Fruit fly (Drosophila melanogaster) whole organism, pupa: ENCODE data around the gene CG32428.

ENCODE experiments used
- CG12605 ChIP-seq: fragments of 200-800 bp; sonication (Bioruptor generic); IDR thresholded peaks from 2 replicates; pipeline ENCODE4 v1.3.6; 2022; ENCODE audit warnings: missing biosample characterization, missing genetic modification characterization
- CG14655 ChIP-seq: fragments of 200-800 bp; sonication (Bioruptor generic); optimal IDR thresholded peaks from 3 replicates; lab custom pipeline; 2017; ENCODE audit warnings: mild to moderate bottlenecking, missing biosample characterization, missing genetic modification reagents, missing genetic modification characterization
- CG32121 ChIP-seq: fragments of 200-800 bp; sonication (Bioruptor generic); IDR thresholded peaks from 2 replicates; pipeline ENCODE4 v1.3.6; 2022; ENCODE audit warnings: missing biosample characterization, missing genetic modification characterization
- CG8301 ChIP-seq: fragments of 200-800 bp; sonication (Bioruptor generic); optimal IDR thresholded peaks from 2 replicates; lab custom pipeline; 2018; ENCODE audit warnings: missing biosample characterization, mild to moderate bottlenecking, missing genetic modification characterization
- CG9948 ChIP-seq: fragments of 200-800 bp; sonication (Bioruptor generic); optimal IDR thresholded peaks from 2 replicates; lab custom pipeline; 2018; ENCODE audit warnings: missing biosample characterization, mild to moderate bottlenecking, missing genetic modification characterization, moderate library complexity
- EcR ChIP-seq: fragments of 200-800 bp; sonication (Bioruptor generic); optimal IDR thresholded peaks from 3 replicates; lab custom pipeline; 2019; ENCODE audit warnings: missing biosample characterization, missing genetic modification characterization, mild to moderate bottlenecking, moderate library complexity, missing genetic modification reagents
- Snoo ChIP-seq: fragments of 200-800 bp; sonication (Bioruptor generic); optimal IDR thresholded peaks from 3 replicates; lab custom pipeline; 2017; ENCODE audit warnings: missing biosample characterization, mild to moderate bottlenecking, missing genetic modification characterization, inconsistent platforms
- fd96Ca ChIP-seq: fragments of 200-800 bp; sonication (Bioruptor generic); IDR thresholded peaks from 3 replicates; pipeline ENCODE4 v1.3.6; 2022; ENCODE audit warnings: missing biosample characterization, missing genetic modification characterization

DNA sequence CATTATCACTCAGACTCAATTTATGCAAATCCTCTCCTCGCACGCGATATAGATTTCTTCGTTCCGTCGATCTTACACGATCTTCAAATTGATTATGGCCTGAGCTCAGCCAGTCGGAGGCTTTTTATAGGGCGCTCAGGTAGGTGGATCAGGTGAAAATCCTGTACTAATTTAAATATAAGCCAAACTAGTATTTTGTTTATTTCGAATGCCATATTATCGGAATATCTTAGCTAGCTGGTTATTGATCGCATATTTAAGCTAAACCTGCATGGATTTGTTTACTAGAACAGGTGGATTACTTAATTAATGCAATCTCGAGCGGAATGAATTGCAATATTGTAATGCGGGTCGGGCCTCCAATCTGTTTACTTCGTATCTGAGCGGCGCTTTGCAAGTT is 33.8 kb downstream of the CG32428 start, which contains the start of gene Hpd:
- TF ChIP-seq EcR (GFP tag; lab: Kevin White, UChicago) (no peak), CG14655 (GFP tag; lab: Kevin White, UChicago) (no peak), Snoo (tag; lab: Kevin White, UChicago) (no peak), CG12605 (GFP tag; lab: Robert Waterston, UW) (no peak), CG8301 (no peak), fd96Ca (GFP tag; lab: Robert Waterston, UW) (no peak), CG9948 (tag; lab: Kevin White, UChicago) (no peak), CG32121 (no peak)
